Fruit fly (Drosophila melanogaster) Kc167 (cell line): Measurements from ENCODE around the gene CG5402.

Experiments
- Myc ChIP-seq: fragments of >200 bp; optimal IDR thresholded peaks from 2 replicates; lab custom pipeline; 2017; ENCODE audit warnings: missing external identifiers
- Sin3A ChIP-seq: fragments of >200 bp; optimal IDR thresholded peaks from 2 replicates; lab custom pipeline; 2018; ENCODE audit warnings: missing external identifiers
- h ChIP-seq: fragments of >200 bp; optimal IDR thresholded peaks from 3 replicates; lab custom pipeline; 2018; ENCODE audit warnings: missing external identifiers
- insv ChIP-seq: fragments of >200 bp; optimal IDR thresholded peaks from 3 replicates; lab custom pipeline; 2018; ENCODE audit warnings: missing external identifiers
- psq ChIP-seq: fragments of >200 bp; optimal IDR thresholded peaks from 2 replicates; lab custom pipeline; 2017; ENCODE audit warnings: missing external identifiers
- ttk ChIP-seq: sonication (Bioruptor generic); optimal IDR thresholded peaks from 2 replicates; lab custom pipeline; 2017; ENCODE audit warnings: missing external identifiers

Gene CG5402

DNA sequence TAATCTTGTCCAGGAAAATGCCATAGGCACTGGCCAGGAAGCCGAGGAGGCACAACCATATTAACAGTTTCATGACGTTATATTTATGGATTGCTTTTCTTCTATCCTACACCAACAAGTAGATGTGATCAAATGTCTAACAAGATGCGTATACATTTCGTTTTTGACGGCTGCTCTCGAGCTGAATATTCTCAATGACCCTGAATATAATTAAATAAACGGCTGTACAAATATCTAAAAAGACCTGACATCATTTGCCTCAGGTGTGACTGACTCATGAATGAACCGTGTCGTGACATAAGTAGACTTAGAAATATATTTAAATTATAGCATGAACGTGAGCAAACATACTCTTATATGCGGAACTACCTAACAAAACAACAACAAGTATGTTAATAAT is at the start of gene CG5402:
Gene CG5402, minus strand, starts transcription at position 101 of the 400 bp plus-strand sequence.
- TF ChIP-seq ttk (no peak), h (lab: Kevin White, UChicago) (no peak), Myc (lab: Kevin White, UChicago) (no peak)

- TF ChIP-seq ttk = no peak
- no peak for TF ChIP-seq insv
These were observed 44.7 kb upstream of the CG5402 start for dm6 chr3R:27547378-27547949.

dm6 chr3R:27545752-27546151 is 43.0 kb upstream of the CG5402 start, which contains the start of gene Gr98d:
Gene Gr98d (plus strand): TSS chr3R:27546052.
- TF ChIP-seq ttk = no peak

DNA sequence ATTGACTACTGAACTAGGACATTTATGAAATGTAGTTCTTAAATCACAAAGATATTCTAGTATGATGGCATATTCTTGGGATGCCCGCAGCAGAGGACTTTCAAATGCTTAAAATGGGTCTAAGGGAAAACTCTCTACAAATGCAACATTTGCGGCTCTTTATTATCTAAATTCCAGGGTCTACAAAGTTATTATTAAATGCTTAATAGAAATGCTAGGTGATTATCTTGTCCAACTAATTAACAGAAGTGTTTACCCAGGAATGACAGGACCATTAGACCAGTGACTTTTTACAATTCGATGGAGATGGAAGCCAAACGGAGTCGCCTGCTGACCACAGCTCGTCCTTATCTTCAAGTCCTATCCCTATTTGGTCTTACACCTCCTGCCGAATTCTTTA is 41.4 kb upstream of the CG5402 start, which contains the start of gene Gr98c:
Gene Gr98c, plus strand, starts transcription at position 301 of the 400 bp plus-strand sequence.
- TF ChIP-seq Sin3A (lab: Kevin White, UChicago) (no peak), psq (no peak), insv (no peak), Myc (lab: Kevin White, UChicago) (no peak), ttk (no peak), h (lab: Kevin White, UChicago) (no peak)

DNA sequence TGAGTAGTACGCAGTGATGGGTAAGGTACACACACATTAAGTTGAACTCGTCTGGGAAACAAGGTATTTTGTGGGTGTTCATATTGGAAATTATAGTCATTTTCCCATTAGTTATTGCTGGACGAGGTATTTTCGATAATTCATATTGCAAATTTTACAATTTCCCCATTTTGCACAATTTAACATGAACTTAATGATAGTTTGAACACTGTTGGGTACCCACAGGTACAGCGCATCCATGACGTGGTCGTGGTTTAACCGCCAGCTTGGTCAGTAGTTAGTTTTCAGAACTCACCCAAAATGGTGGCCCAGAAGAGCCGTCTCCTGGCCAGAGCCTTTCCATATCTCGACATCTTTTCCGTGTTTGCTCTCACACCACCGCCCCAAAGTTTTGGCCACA is 39.4 kb upstream of the CG5402 start, which contains the start of gene Gr98b:
Gene Gr98b, plus strand, starts transcription at position 301 of the 400 bp plus-strand sequence.
- TF ChIP-seq Sin3A (lab: Kevin White, UChicago) = no peak
- no peak for TF ChIP-seq h (lab: Kevin White, UChicago)
- TF ChIP-seq ttk = no peak
- TF ChIP-seq insv = no peak
- no peak for TF ChIP-seq psq
- no peak for TF ChIP-seq Myc (lab: Kevin White, UChicago)

DNA sequence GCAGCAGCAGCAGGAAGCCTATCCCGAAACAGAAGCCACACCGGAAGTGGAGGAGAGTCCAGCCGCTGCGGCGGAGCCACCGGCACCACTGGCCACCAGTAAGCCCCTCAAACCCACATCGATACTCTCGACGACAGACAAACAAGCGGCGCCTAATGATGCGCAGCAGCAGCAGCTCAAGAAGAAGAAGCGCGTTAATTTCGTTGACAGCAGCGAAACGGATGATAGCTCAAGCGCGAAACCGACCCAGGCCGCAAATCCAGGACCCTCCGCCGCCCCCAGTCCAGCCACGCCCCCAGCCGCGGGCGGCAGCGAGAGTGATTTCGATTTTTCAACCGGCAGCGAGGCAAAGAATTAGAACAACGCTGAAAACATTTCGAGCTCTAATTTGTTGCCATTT is 30.5 kb upstream of the CG5402 start:
- TF ChIP-seq Myc (lab: Kevin White, UChicago) (no peak), Sin3A (lab: Kevin White, UChicago) (no peak), ttk (no peak), h (lab: Kevin White, UChicago) (no peak), psq (no peak), insv (no peak)

DNA sequence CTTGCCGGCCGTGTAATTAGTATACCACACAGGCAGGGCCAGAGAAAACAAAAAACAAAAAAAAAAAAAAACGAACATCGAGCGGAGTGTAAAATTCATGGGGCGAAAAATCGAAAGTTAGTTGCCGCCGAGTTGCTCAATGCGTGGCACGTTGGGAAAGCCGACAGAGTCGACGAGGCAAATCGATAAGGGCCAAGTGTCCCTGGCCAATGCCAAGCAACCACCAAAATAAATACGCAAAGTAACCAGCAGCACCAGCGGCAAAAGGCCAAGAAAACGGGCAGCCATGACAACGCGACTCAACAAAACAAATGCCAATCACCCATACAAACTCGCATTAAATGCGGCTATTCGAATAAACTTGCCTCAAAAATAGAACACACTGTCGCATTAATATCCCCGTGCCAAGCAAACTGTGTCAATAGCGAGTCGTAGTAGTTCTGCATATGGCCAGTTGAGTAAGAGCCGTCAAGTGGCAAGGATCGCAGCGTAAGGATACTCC is 17.7 kb upstream of the CG5402 start, which contains the start of gene CG12885:
Gene CG12885, plus strand, starts transcription at position 452 of the 502 bp plus-strand sequence.
- no peak for TF ChIP-seq Sin3A (lab: Kevin White, UChicago)
- no peak for TF ChIP-seq h (lab: Kevin White, UChicago)
- TF ChIP-seq ttk = no peak
- TF ChIP-seq Myc (lab: Kevin White, UChicago) = no peak
- TF ChIP-seq insv = no peak
- TF ChIP-seq psq = no peak

- TF ChIP-seq ttk (no peak), h (lab: Kevin White, UChicago) (no peak), psq (no peak), insv (no peak), Sin3A (lab: Kevin White, UChicago) (no peak), Myc (lab: Kevin White, UChicago) (no peak)
These were observed 17.1 kb upstream of the CG5402 start for dm6 chr3R:27519879-27520278.

- no peak for TF ChIP-seq psq
- TF ChIP-seq Myc (lab: Kevin White, UChicago) = no peak
- no peak for TF ChIP-seq Sin3A (lab: Kevin White, UChicago)
- TF ChIP-seq insv = no peak
- no peak for TF ChIP-seq ttk
- TF ChIP-seq h (lab: Kevin White, UChicago) = no peak
These were observed 14.4 kb upstream of the CG5402 start, which contains the start of gene CG13972 for dm6 chr3R:27517157-27517556. Gene CG13972 (minus strand): TSS chr3R:27517257.

- no peak for TF ChIP-seq psq
- TF ChIP-seq Myc (lab: Kevin White, UChicago) = no peak
These were observed 818 bp downstream of the CG5402 start, which contains the start of gene CG43139 for dm6 chr3R:27501938-27502337. Gene CG43139 (minus strand): TSS chr3R:27502025.

- TF ChIP-seq insv = no peak
- TF ChIP-seq h (lab: Kevin White, UChicago) = no peak
- no peak for TF ChIP-seq ttk
- TF ChIP-seq psq = no peak
- TF ChIP-seq Sin3A (lab: Kevin White, UChicago) = no peak
- no peak for TF ChIP-seq Myc (lab: Kevin White, UChicago)
These were observed 5.1 kb downstream of the CG5402 start for dm6 chr3R:27497616-27498015.

DNA sequence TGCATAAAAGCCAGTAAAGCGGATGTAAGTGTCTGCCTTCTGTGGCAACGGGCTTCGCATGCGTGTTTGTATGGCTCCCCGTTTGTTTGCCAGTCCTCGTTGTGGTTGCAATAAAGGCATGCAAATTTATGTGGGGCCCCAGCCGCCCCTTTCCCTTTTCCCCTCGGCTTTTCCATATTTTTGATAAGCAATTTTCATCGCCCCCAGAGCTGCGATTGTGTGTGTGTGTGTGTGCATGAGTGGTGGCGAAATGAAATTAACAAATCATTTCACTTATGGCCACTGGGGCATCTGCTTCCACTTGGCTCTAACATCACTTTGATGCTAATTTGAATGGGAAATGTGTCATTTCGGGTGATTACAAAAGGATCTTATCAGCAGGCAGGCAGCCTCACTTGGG is 15.1 kb downstream of the CG5402 start, which contains the start of gene Gr98a:
Gene Gr98a, plus strand, starts transcription at position 301 of the 400 bp plus-strand sequence.
- no peak for TF ChIP-seq Sin3A (lab: Kevin White, UChicago)
- TF ChIP-seq insv = no peak
- no peak for TF ChIP-seq psq
- no peak for TF ChIP-seq h (lab: Kevin White, UChicago)
- no peak for TF ChIP-seq ttk
- no peak for TF ChIP-seq Myc (lab: Kevin White, UChicago)

DNA sequence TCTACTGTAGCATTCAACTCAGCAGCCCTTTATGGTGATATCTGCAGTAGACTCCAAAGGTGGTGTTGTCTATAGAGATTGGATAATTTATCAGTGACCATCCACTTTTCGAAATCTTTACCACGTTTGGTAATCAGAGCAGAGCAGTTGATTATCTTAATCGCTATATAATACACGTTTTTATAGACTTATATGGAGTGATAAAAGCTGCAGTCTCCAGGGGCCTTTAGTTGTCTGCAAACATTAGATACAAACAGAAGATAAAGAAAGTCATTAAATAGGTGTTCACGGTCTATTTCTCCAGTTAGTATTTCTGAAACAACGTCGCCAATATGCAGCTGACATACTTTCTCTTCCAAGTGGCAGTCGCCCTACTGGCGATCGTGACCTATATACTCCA is 24.4 kb downstream of the CG5402 start, which contains the start of gene Cyp6a18:
Gene Cyp6a18, plus strand, starts transcription at position 301 of the 400 bp plus-strand sequence.
- TF ChIP-seq ttk (no peak), Sin3A (lab: Kevin White, UChicago) (no peak), psq (no peak), Myc (lab: Kevin White, UChicago) (no peak), insv (no peak), h (lab: Kevin White, UChicago) (no peak)
